Worm (Caenorhabditis elegans): Measurements from ENCODE around the gene egl-23.

- TF ChIP-seq pha-4 (tag; optimal IDR thresholded peaks at IDR 0.05) (no peak), Y67H2A.10 (GFP tag; conservative IDR thresholded peaks at IDR 0.05) (no peak), akir-1 (GFP tag; optimal IDR thresholded peaks at IDR 0.05) (no peak), ztf-28 (GFP tag; IDR thresholded peaks at IDR 0.05) (no peak), pbrm-1 (GFP tag; IDR thresholded peaks at IDR 0.05) (no peak), ama-1 (optimal IDR thresholded peaks at IDR 0.05) (no peak), ama-1 (GFP tag; optimal IDR thresholded peaks at IDR 0.05) (no peak), dox-1 (GFP tag; IDR thresholded peaks at IDR 0.05) (no peak), zfh-2 (GFP tag; conservative IDR thresholded peaks at IDR 0.05) (no peak), F33H1.4 (GFP tag; IDR thresholded peaks at IDR 0.05) (no peak), madf-10 (tag; optimal IDR thresholded peaks at IDR 0.05) (no peak), ztf-26 (tag; optimal IDR thresholded peaks at IDR 0.05) (no peak), efl-1 (GFP tag; optimal IDR thresholded peaks at IDR 0.05) (no peak)
These were observed 4.8 kb upstream of the egl-23 start, which contains the start of gene tor-2 for ce11 chrIV:13984041-13984440.
